Worm (Caenorhabditis elegans): Measurements from ENCODE around the gene cdc-25.4.

- TF ChIP-seq unc-86 (tag; optimal IDR thresholded peaks at IDR 0.05) = no peak
- no peak for TF ChIP-seq aly-2 (tag; optimal IDR thresholded peaks at IDR 0.05)
- TF ChIP-seq lin-15B (tag; optimal IDR thresholded peaks at IDR 0.05) = no peak
- TF ChIP-seq ceh-88 (GFP tag; IDR thresholded peaks at IDR 0.05) = no peak
- TF ChIP-seq lin-35 (GFP tag; optimal IDR thresholded peaks at IDR 0.05) = no peak
- TF ChIP-seq swsn-7 (tag; optimal IDR thresholded peaks at IDR 0.05) = no peak
- no peak for TF ChIP-seq ceh-90 (tag; optimal IDR thresholded peaks at IDR 0.05)
- TF ChIP-seq ces-1 (GFP tag; optimal IDR thresholded peaks at IDR 0.05) = no peak
- no peak for TF ChIP-seq blmp-1 (tag; optimal IDR thresholded peaks at IDR 0.05)
- TF ChIP-seq skn-1 (tag; optimal IDR thresholded peaks at IDR 0.05) = no peak
- no peak for TF ChIP-seq C34B4.2 (tag; optimal IDR thresholded peaks at IDR 0.05)
- TF ChIP-seq ceh-63 (GFP tag; optimal IDR thresholded peaks at IDR 0.05) = no peak
Measured at ce11 chrII:10167731-10168130, 21.5 kb downstream of the cdc-25.4 start.

Measured in whole organism, L1 larva.